Worm (Caenorhabditis elegans) whole organism, midembryonic: ENCODE data around the gene nog-1.

Experiments
- T22C8.4 ChIP-seq: fragments of 200-800 bp; sonication (Bioruptor generic); IDR thresholded peaks from 2 replicates; pipeline ENCODE4 v1.3.6; 2022; ENCODE audit warnings: missing genetic modification characterization, missing compliant biosample characterization
- ztf-29 ChIP-seq: fragments of 200-800 bp; sonication (Bioruptor generic); IDR thresholded peaks from 2 replicates; pipeline ENCODE4 v1.3.6; 2022; ENCODE audit warnings: missing genetic modification reagents, missing genetic modification characterization, missing compliant biosample characterization

DNA sequence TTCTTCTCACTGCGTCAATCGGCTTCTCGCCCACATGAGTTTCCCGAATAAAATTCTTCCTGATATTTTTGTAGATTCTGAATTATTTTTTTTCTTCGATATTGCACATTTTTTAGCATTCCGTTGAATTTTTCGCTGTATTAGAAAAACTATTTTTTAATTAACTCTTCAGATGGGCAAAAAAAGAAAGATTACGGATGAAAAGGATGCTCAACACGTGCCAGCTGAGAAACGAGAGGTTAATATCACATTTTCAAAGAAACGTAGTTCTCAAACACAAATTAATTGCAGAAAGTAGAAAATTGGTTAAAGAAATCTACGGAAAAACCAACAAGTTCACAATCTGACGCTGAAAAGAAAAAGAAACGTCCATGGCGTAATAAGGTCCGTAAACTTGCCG lies 2.7 kb downstream of the nog-1 start, which contains the start of gene rrp-8:
- TF ChIP-seq T22C8.4 (GFP tag; lab: Robert Waterston, UW) = no peak
- TF ChIP-seq ztf-29 (GFP tag; lab: Robert Waterston, UW) = no peak
